Worm (Caenorhabditis elegans) whole organism, L4 larva: ENCODE measurements around the gene lips-10.

Source experiments
- F26F4.8 ChIP-seq: fragments of 200-800 bp; sonication (Bioruptor generic); conservative IDR thresholded peaks from 2 replicates; pipeline ENCODE4 v1.3.6; 2022; ENCODE audit warnings: missing genetic modification characterization, missing compliant biosample characterization
- F37D6.2 ChIP-seq: sonication (generic microtip); optimal IDR thresholded peaks from 2 replicates; lab custom pipeline; 2016; ENCODE audit warnings: mild to moderate bottlenecking, missing genetic modification characterization, missing compliant biosample characterization
- F44E2.7 ChIP-seq: fragments of 200-800 bp; sonication (Bioruptor generic); IDR thresholded peaks from 2 replicates; pipeline ENCODE4 v2.1.2; 2022; ENCODE audit warnings: missing genetic modification characterization, missing compliant biosample characterization
- R02D3.7 ChIP-seq: fragments of 150-350 bp; sonication (generic microtip); optimal IDR thresholded peaks from 3 replicates; lab custom pipeline; 2014; ENCODE audit warnings: missing biosample characterization, missing genetic modification characterization
- Y48G9A.11 ChIP-seq: fragments of 200-800 bp; sonication (Bioruptor generic); IDR thresholded peaks from 2 replicates; pipeline ENCODE4 v1.3.6; 2022; ENCODE audit warnings: missing genetic modification reagents, missing genetic modification characterization, missing compliant biosample characterization
- ZK546.5 ChIP-seq, 2 experiments: sonication (generic microtip); optimal IDR thresholded peaks; 2 replicates each; lab custom pipeline; 2017; ENCODE audit warnings: missing biosample characterization in 2 of 2, missing genetic modification characterization in 2 of 2
- aly-2 ChIP-seq: sonication (generic microtip); optimal IDR thresholded peaks from 2 replicates; lab custom pipeline; 2018; ENCODE audit warnings: missing biosample characterization, missing genetic modification characterization
- ama-1 ChIP-seq: fragments of 150-350 bp; optimal IDR thresholded peaks from 2 replicates; lab custom pipeline; 2014; ENCODE audit warnings: inconsistent platforms, mixed read lengths
- ceh-20 ChIP-seq: fragments of 200-800 bp; sonication (Bioruptor generic); IDR thresholded peaks from 2 replicates; pipeline ENCODE4 v1.3.6; 2022; ENCODE audit warnings: missing genetic modification reagents, missing genetic modification characterization, missing compliant biosample characterization
- ceh-44 ChIP-seq: fragments of 200-800 bp; sonication (Bioruptor generic); IDR thresholded peaks from 2 replicates; pipeline ENCODE4 v1.3.6; 2022; ENCODE audit warnings: missing genetic modification reagents, missing genetic modification characterization, missing compliant biosample characterization
- ceh-62 ChIP-seq: sonication (generic microtip); optimal IDR thresholded peaks from 2 replicates; lab custom pipeline; 2017; ENCODE audit warnings: missing biosample characterization, missing genetic modification characterization
- ceh-82 ChIP-seq: sonication (generic microtip); optimal IDR thresholded peaks from 2 replicates; lab custom pipeline; 2017; ENCODE audit warnings: missing biosample characterization, missing genetic modification characterization
- ctbp-1 ChIP-seq: fragments of 200-800 bp; sonication (Bioruptor generic); IDR thresholded peaks from 2 replicates; pipeline ENCODE4 v1.3.6; 2022; ENCODE audit warnings: missing genetic modification reagents, missing genetic modification characterization, missing compliant biosample characterization
- daf-19 ChIP-seq: fragments of 200-800 bp; sonication (Bioruptor generic); conservative IDR thresholded peaks from 2 replicates; pipeline ENCODE4 v1.3.6; 2022; ENCODE audit warnings: missing genetic modification characterization, missing compliant biosample characterization
- dmd-6 ChIP-seq: fragments of 200-800 bp; sonication (Bioruptor generic); IDR thresholded peaks from 2 replicates; pipeline ENCODE4 v1.3.6; 2022; ENCODE audit warnings: missing genetic modification reagents, missing genetic modification characterization, missing compliant biosample characterization
- hmg-1.1 ChIP-seq: fragments of 200-800 bp; sonication (Bioruptor generic); IDR thresholded peaks from 2 replicates; pipeline ENCODE4 v1.3.6; 2022; ENCODE audit warnings: missing genetic modification reagents, missing genetic modification characterization, missing compliant biosample characterization
- jun-1 ChIP-seq: fragments of 150-350 bp; optimal IDR thresholded peaks from 2 replicates; lab custom pipeline; 2014; ENCODE audit warnings: missing biosample characterization, missing genetic modification reagents, missing genetic modification characterization
- lin-13 ChIP-seq: fragments of 150-350 bp; optimal IDR thresholded peaks from 2 replicates; lab custom pipeline; 2014; ENCODE audit warnings: missing biosample characterization, missing genetic modification reagents, missing genetic modification characterization
- lin-38 ChIP-seq: fragments of 200-800 bp; sonication (Bioruptor generic); IDR thresholded peaks from 2 replicates; pipeline ENCODE4 v1.3.6; 2022; ENCODE audit warnings: missing genetic modification reagents, missing genetic modification characterization, missing compliant biosample characterization
- madf-9 ChIP-seq: fragments of 200-800 bp; sonication (Bioruptor generic); conservative IDR thresholded peaks from 2 replicates; pipeline ENCODE4 v1.3.6; 2022; ENCODE audit warnings: missing genetic modification reagents, missing genetic modification characterization, missing compliant biosample characterization
- mdl-1 ChIP-seq, 2 experiments: fragments of 150-350 bp in 1 of 2; sonication (generic microtip) in 1 of 2; optimal IDR thresholded peaks; 2 replicates each; lab custom pipeline; 2014 to 2017; ENCODE audit warnings: missing biosample characterization in 2 of 2, missing genetic modification characterization in 2 of 2
- mep-1 ChIP-seq: fragments of 150-350 bp; sonication (generic microtip); optimal IDR thresholded peaks from 3 replicates; lab custom pipeline; 2014; ENCODE audit warnings: missing biosample characterization, missing genetic modification characterization
- mes-2 ChIP-seq: sonication (generic microtip); optimal IDR thresholded peaks from 2 replicates; lab custom pipeline; 2016; ENCODE audit warnings: missing genotype, mild to moderate bottlenecking, missing genetic modification characterization, missing compliant biosample characterization; ENCODE audit not compliant: poor library complexity, severe bottlenecking
- nhr-10 ChIP-seq: fragments of 150-350 bp; optimal IDR thresholded peaks from 2 replicates; lab custom pipeline; 2014; ENCODE audit warnings: missing biosample characterization, missing genetic modification characterization
- nhr-102 ChIP-seq: sonication (generic microtip); optimal IDR thresholded peaks from 2 replicates; lab custom pipeline; 2016; ENCODE audit warnings: mild to moderate bottlenecking, missing genetic modification characterization, moderate library complexity, missing compliant biosample characterization
- nhr-111 ChIP-seq: fragments of 200-800 bp; sonication (Bioruptor generic); optimal IDR thresholded peaks from 2 replicates; lab custom pipeline; 2018; ENCODE audit warnings: mild to moderate bottlenecking, missing genetic modification characterization, missing compliant biosample characterization
- nhr-25 ChIP-seq: sonication (generic microtip); optimal IDR thresholded peaks from 2 replicates; lab custom pipeline; 2017; ENCODE audit warnings: missing genetic modification characterization, mild to moderate bottlenecking, missing compliant biosample characterization, antibody characterized with exemption, moderate library complexity, borderline replicate concordance; ENCODE audit not compliant: insufficient read depth
- nhr-28 ChIP-seq: fragments of 150-350 bp; optimal IDR thresholded peaks from 2 replicates; lab custom pipeline; 2014; ENCODE audit warnings: missing biosample characterization, missing genetic modification characterization
- nhr-41 ChIP-seq: fragments of 200-800 bp; sonication (Bioruptor generic); IDR thresholded peaks from 2 replicates; pipeline ENCODE4 v1.3.6; 2022; ENCODE audit warnings: missing genetic modification reagents, missing genetic modification characterization, missing compliant biosample characterization
- nhr-6 ChIP-seq: fragments of 150-350 bp; optimal IDR thresholded peaks from 2 replicates; lab custom pipeline; 2014; ENCODE audit warnings: missing biosample characterization, missing genetic modification characterization
- nhr-77 ChIP-seq: fragments of 150-350 bp; optimal IDR thresholded peaks from 2 replicates; lab custom pipeline; 2014; ENCODE audit warnings: missing biosample characterization, missing genetic modification characterization
- pha-4 ChIP-seq, 2 experiments: fragments of 150-350 bp in 1 of 2; fragments of 200-800 bp in 1 of 2; sonication (Bioruptor generic) in 1 of 2; IDR thresholded peaks in 1 of 2; optimal IDR thresholded peaks in 1 of 2; 2 replicates each; pipeline versions ENCODE4 v1.3.6 to Lab custom; 2014 to 2022; ENCODE audit warnings: missing genetic modification characterization in 2 of 2, missing genetic modification reagents in 2 of 2, missing biosample characterization in 1 of 2, missing compliant biosample characterization in 1 of 2
- php-3 ChIP-seq: fragments of 200-800 bp; sonication (Bioruptor generic); IDR thresholded peaks from 2 replicates; pipeline ENCODE4 v1.3.6; 2022; ENCODE audit warnings: missing genetic modification reagents, missing genetic modification characterization, missing compliant biosample characterization
- rbr-2 ChIP-seq: sonication (generic microtip); optimal IDR thresholded peaks from 2 replicates; lab custom pipeline; 2016; ENCODE audit warnings: missing genotype, missing genetic modification characterization, missing compliant biosample characterization
- sdz-12 ChIP-seq: fragments of 200-800 bp; sonication (Bioruptor generic); optimal IDR thresholded peaks from 2 replicates; lab custom pipeline; 2018; ENCODE audit warnings: mild to moderate bottlenecking, missing genetic modification characterization, missing compliant biosample characterization
- snpc-1.2 ChIP-seq: fragments of 200-800 bp; sonication (Bioruptor generic); IDR thresholded peaks from 2 replicates; pipeline ENCODE4 v1.3.6; 2022; ENCODE audit warnings: missing genetic modification reagents, missing genetic modification characterization, missing compliant biosample characterization
- tra-1 ChIP-seq: fragments of 200-800 bp; sonication (Bioruptor generic); IDR thresholded peaks from 2 replicates; pipeline ENCODE4 v1.3.6; 2022; ENCODE audit warnings: missing genetic modification reagents, missing genetic modification characterization, missing compliant biosample characterization
- unc-39 ChIP-seq: sonication (generic microtip); optimal IDR thresholded peaks from 2 replicates; lab custom pipeline; 2017; ENCODE audit warnings: missing biosample characterization, missing genetic modification characterization
- unc-62 ChIP-seq, 3 experiments: fragments of 150-350 bp in 1 of 3; sonication (generic microtip); optimal IDR thresholded peaks in 2 of 3; peaks in 1 of 3; 1 replicate in 1 of 3; 2 replicates in 2 of 3; lab custom pipeline; 2014 to 2017; ENCODE audit warnings: missing biosample characterization in 3 of 3, missing genetic modification characterization in 3 of 3, missing genetic modification reagents in 3 of 3, missing genotype in 1 of 3
- vab-7 ChIP-seq: fragments of 200-800 bp; sonication (Bioruptor generic); IDR thresholded peaks from 2 replicates; pipeline ENCODE4 v1.3.6; 2022; ENCODE audit warnings: missing genetic modification reagents, missing genetic modification characterization, missing compliant biosample characterization
- zfp-3 ChIP-seq: fragments of 200-800 bp; sonication (Bioruptor generic); conservative IDR thresholded peaks from 2 replicates; pipeline ENCODE4 v1.3.6; 2022; ENCODE audit warnings: missing genetic modification reagents, missing genetic modification characterization, missing compliant biosample characterization

lips-10 gene

DNA sequence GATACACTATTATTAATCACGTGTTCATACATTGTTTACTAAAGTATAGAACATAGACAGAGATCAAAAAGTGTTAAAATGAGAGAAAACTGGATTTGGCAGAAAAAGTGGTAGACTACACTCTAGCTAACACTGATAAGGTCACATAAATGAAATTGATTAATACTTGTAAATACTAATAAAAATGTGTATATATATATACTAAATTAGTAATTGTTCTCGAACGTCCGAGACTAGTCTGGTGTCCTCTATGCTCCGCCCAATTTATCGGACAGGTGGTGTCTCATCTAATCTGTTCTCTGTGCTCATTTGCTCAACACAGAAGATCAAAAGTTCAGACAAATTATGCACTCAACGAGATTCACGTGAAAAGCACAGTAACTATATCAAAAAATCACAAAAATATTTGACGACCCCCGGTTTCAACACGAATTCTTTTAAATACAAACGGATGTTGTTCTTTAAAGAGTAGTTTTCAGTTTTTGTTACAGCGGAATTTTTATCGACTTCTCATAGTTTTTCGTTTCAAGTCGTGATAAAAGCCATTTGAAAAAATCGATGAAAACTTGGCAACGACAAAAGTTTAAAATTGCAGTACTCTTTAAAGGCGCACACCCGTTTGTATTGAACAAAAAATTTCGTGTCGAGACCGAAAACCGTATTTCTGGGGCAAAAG lies 42.2 kb downstream of the lips-10 start (continued):
- TF ChIP-seq nhr-102 (peak; percentile 40), aly-2 (tag; lab: Kevin White, UChicago) (no peak), unc-39 (tag; lab: Kevin White, UChicago) (no peak), R02D3.7 (no peak), hmg-1.1 (GFP tag; lab: Robert Waterston, UW) (no peak), F26F4.8 (GFP tag; lab: Robert Waterston, UW) (no peak), nhr-41 (GFP tag; lab: Robert Waterston, UW) (no peak), mep-1 (tag; lab: Kevin White, UChicago) (peak; percentile 37), F37D6.2 (tag; lab: Kevin White, UChicago) (no peak), jun-1 (no peak), mdl-1 (tag; optimal IDR thresholded peaks at IDR 0.05; lab: Kevin White, UChicago) (peak in 1 of 2 experiments; percentile 17), nhr-111 (GFP tag; lab: Kevin White, UChicago) (no peak), madf-9 (no peak), nhr-6 (tag; lab: Kevin White, UChicago) (no peak), dmd-6 (GFP tag; lab: Robert Waterston, UW) (peak; percentile 72), ZK546.5 (tag; optimal IDR thresholded peaks at IDR 0.05; lab: Kevin White, UChicago) (no peak), ceh-44 (GFP tag; lab: Robert Waterston, UW) (no peak), mes-2 (tag; lab: Kevin White, UChicago) (no peak), vab-7 (GFP tag; lab: Robert Waterston, UW) (no peak), nhr-10 (tag; lab: Kevin White, UChicago) (no peak), tra-1 (GFP tag; lab: Robert Waterston, UW) (0 out of 2 replicates have a peak, but pooled peaks have one; percentile 23), nhr-28 (tag; lab: Kevin White, UChicago) (peak; percentile 24), ama-1 (lab: Kevin White, UChicago) (no peak), lin-13 (GFP tag; lab: Kevin White, UChicago) (no peak), nhr-77 (tag; lab: Kevin White, UChicago) (peak; percentile 39), rbr-2 (tag; lab: Kevin White, UChicago) (no peak), snpc-1.2 (GFP tag; lab: Robert Waterston, UW) (peak; percentile 15; the same call in 1 of the 2 replicates), ctbp-1 (GFP tag; lab: Robert Waterston, UW) (no peak)

DNA sequence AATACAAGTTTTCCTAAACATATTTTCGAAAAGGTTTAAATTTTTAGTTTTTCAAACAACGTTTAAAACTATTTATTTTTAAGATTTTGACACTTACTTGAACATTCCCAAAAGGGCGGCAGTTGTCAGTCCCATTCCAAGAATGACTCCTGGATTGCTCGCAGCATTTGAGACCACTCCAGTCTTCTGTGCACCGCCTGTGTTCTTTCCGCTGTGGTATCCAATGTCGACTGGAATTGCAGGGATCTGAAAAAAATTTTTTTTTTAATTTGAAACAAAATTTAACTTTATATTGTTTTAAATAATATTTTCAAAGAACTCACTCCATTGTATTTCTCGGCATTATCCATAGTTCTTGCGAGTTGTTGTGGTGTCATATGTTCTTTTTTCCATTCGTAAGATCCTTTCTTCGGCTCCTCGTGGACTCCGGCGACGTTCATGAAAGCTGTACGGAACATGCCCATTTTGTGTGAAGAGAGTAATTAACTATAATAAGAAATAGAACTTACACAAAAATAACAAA lies 42.8 kb downstream of the lips-10 start, which contains the start of gene M05D6.5:
M05D6.5 (minus strand) TSS at position 473 of the 523 bp plus-strand sequence.
- TF ChIP-seq zfp-3 (GFP tag; lab: Robert Waterston, UW) (peak; percentile 57), ama-1 (lab: Kevin White, UChicago) (peak; percentile 14), nhr-77 (tag; lab: Kevin White, UChicago) (no peak), php-3 (GFP tag; lab: Robert Waterston, UW) (no peak), unc-62 (GFP tag; optimal IDR thresholded peaks at IDR 0.05 in 1 of 2; lab: Kevin White, UChicago) (peak in 1 of 2 experiments; percentile 34), unc-62 (tag; optimal IDR thresholded peaks at IDR 0.05; lab: Kevin White, UChicago) (no peak), pha-4 (GFP tag; IDR thresholded peaks at IDR 0.05; lab: Robert Waterston, UW) (peak; percentile 23; the same call in 1 of the 2 replicates), pha-4 (tag; optimal IDR thresholded peaks at IDR 0.05; lab: Kevin White, UChicago) (no peak), ceh-62 (no peak), ZK546.5 (tag; optimal IDR thresholded peaks at IDR 0.05; lab: Kevin White, UChicago) (no peak), daf-19 (no peak), ceh-82 (tag; lab: Kevin White, UChicago) (no peak), sdz-12 (GFP tag; lab: Kevin White, UChicago) (no peak), ceh-20 (GFP tag; lab: Robert Waterston, UW) (no peak), nhr-25 (tag; lab: Kevin White, UChicago) (no peak), snpc-1.2 (GFP tag; lab: Robert Waterston, UW) (no peak), F44E2.7 (no peak), vab-7 (GFP tag; lab: Robert Waterston, UW) (peak; percentile 3; the same call in 1 of the 2 replicates), Y48G9A.11 (GFP tag; lab: Robert Waterston, UW) (no peak), lin-38 (GFP tag; lab: Robert Waterston, UW) (no peak)
